Fruit fly (Drosophila melanogaster) whole organism, prepupa: Measurements from ENCODE around the gene BNIP3.

Experiments
- Blimp-1 ChIP-seq: fragments of 200-800 bp; sonication (Bioruptor generic); optimal IDR thresholded peaks from 3 replicates; lab custom pipeline; 2017; ENCODE audit warnings: missing biosample characterization, missing genetic modification characterization, mild to moderate bottlenecking, moderate library complexity, missing genetic modification reagents
- CG10631 ChIP-seq: fragments of 200-800 bp; sonication (Bioruptor generic); optimal IDR thresholded peaks from 2 replicates; lab custom pipeline; 2016; ENCODE audit warnings: missing biosample characterization, missing genetic modification characterization
- CG10669 ChIP-seq: fragments of 200-800 bp; sonication (Bioruptor generic); optimal IDR thresholded peaks from 3 replicates; lab custom pipeline; 2018; ENCODE audit warnings: missing biosample characterization, mild to moderate bottlenecking, missing genetic modification characterization, moderate library complexity
- CG11294 ChIP-seq: fragments of 200-800 bp; sonication (Bioruptor generic); IDR thresholded peaks from 2 replicates; pipeline ENCODE4 v1.3.6; 2022; ENCODE audit warnings: missing biosample characterization, missing genetic modification characterization
- CG11762 ChIP-seq: fragments of 200-800 bp; sonication (Bioruptor generic); optimal IDR thresholded peaks from 3 replicates; lab custom pipeline; 2016; ENCODE audit warnings: missing biosample characterization, missing genetic modification characterization; ENCODE audit not compliant: insufficient read depth
- CG11902 ChIP-seq: fragments of 200-800 bp; sonication (Bioruptor generic); optimal IDR thresholded peaks from 3 replicates; lab custom pipeline; 2016; ENCODE audit warnings: missing biosample characterization, missing genetic modification characterization
- CG15336 ChIP-seq: fragments of 200-800 bp; sonication (Bioruptor generic); IDR thresholded peaks from 2 replicates; pipeline ENCODE4 v1.3.6; 2022; ENCODE audit warnings: missing biosample characterization, missing genetic modification characterization
- CG1621 ChIP-seq: fragments of 200-800 bp; sonication (Bioruptor generic); optimal IDR thresholded peaks from 3 replicates; lab custom pipeline; 2018; ENCODE audit warnings: missing biosample characterization, mild to moderate bottlenecking, missing genetic modification characterization
- CG31627 ChIP-seq: fragments of 200-800 bp; sonication (Bioruptor generic); optimal IDR thresholded peaks from 3 replicates; lab custom pipeline; 2016; ENCODE audit warnings: missing biosample characterization, missing genetic modification characterization
- CG32006 ChIP-seq: fragments of 200-800 bp; sonication (Bioruptor generic); optimal IDR thresholded peaks from 3 replicates; lab custom pipeline; 2017; ENCODE audit warnings: missing biosample characterization, mild to moderate bottlenecking, missing genetic modification characterization
- CG34406 ChIP-seq: fragments of 200-800 bp; sonication (Bioruptor generic); optimal IDR thresholded peaks from 3 replicates; lab custom pipeline; 2016; ENCODE audit warnings: missing biosample characterization, missing genetic modification characterization
- CG3919 ChIP-seq: fragments of 200-800 bp; sonication (Bioruptor generic); optimal IDR thresholded peaks from 3 replicates; lab custom pipeline; 2016; ENCODE audit warnings: missing biosample characterization, missing genetic modification characterization
- CG6792 ChIP-seq: fragments of 200-800 bp; sonication (Bioruptor generic); optimal IDR thresholded peaks from 3 replicates; lab custom pipeline; 2016; ENCODE audit warnings: missing biosample characterization, missing genetic modification characterization
- CG6854 ChIP-seq: fragments of 200-800 bp; sonication (Bioruptor generic); optimal IDR thresholded peaks from 2 replicates; lab custom pipeline; 2017; ENCODE audit warnings: missing biosample characterization, mild to moderate bottlenecking, missing genetic modification characterization
- CG7368 ChIP-seq: fragments of 200-800 bp; sonication (Bioruptor generic); optimal IDR thresholded peaks from 3 replicates; lab custom pipeline; 2016; ENCODE audit warnings: missing biosample characterization, missing genetic modification characterization
- CG8119 ChIP-seq: fragments of 200-800 bp; sonication (Bioruptor generic); IDR thresholded peaks from 3 replicates; pipeline ENCODE4 v1.3.6; 2022; ENCODE audit warnings: missing biosample characterization, missing genetic modification characterization
- CG8319 ChIP-seq: fragments of 200-800 bp; sonication (Bioruptor generic); optimal IDR thresholded peaks from 3 replicates; lab custom pipeline; 2016; ENCODE audit warnings: missing biosample characterization, missing genetic modification characterization
- CG8632 ChIP-seq: fragments of 200-800 bp; sonication (Bioruptor generic); optimal IDR thresholded peaks from 3 replicates; lab custom pipeline; 2016; ENCODE audit warnings: missing biosample characterization, missing genetic modification characterization
- CG9139 ChIP-seq: fragments of 200-800 bp; sonication (Bioruptor generic); optimal IDR thresholded peaks from 3 replicates; lab custom pipeline; 2017; ENCODE audit warnings: missing biosample characterization, mild to moderate bottlenecking, missing genetic modification characterization
- Eip75B ChIP-seq: fragments of 200-800 bp; sonication (Bioruptor generic); optimal IDR thresholded peaks from 3 replicates; lab custom pipeline; 2016; ENCODE audit warnings: missing biosample characterization, missing genetic modification characterization
- Eip78C ChIP-seq: fragments of 200-800 bp; sonication (Bioruptor generic); peaks from one replicate; lab custom pipeline; 2016; ENCODE audit warnings: missing biosample characterization, missing genetic modification characterization
- Eip93F ChIP-seq: fragments of 200-800 bp; sonication (Bioruptor generic); optimal IDR thresholded peaks from 2 replicates; lab custom pipeline; 2016; ENCODE audit warnings: missing biosample characterization, mild to moderate bottlenecking, missing genetic modification characterization
- Ets96B ChIP-seq: fragments of 200-800 bp; optimal IDR thresholded peaks from 2 replicates; lab custom pipeline; 2019; ENCODE audit warnings: missing biosample characterization, mild to moderate bottlenecking, missing genetic modification characterization, moderate library complexity
- Gug ChIP-seq: fragments of 200-800 bp; sonication (Bioruptor generic); IDR thresholded peaks from 2 replicates; pipeline ENCODE4 v1.3.6; 2022; ENCODE audit warnings: missing biosample characterization, missing genetic modification characterization
- Hr38 ChIP-seq: sonication (Bioruptor generic); optimal IDR thresholded peaks from 2 replicates; lab custom pipeline; 2016; ENCODE audit warnings: missing biosample characterization, missing genetic modification characterization
- Hr4 ChIP-seq: fragments of 200-800 bp; sonication (Bioruptor generic); optimal IDR thresholded peaks from 3 replicates; lab custom pipeline; 2016; ENCODE audit warnings: missing biosample characterization, missing genetic modification characterization
- Lpt ChIP-seq: fragments of 200-800 bp; sonication (Bioruptor generic); optimal IDR thresholded peaks from 3 replicates; lab custom pipeline; 2016; ENCODE audit warnings: missing biosample characterization, missing genetic modification characterization
- Met ChIP-seq: fragments of 200-800 bp; sonication (Bioruptor generic); optimal IDR thresholded peaks from 3 replicates; lab custom pipeline; 2016; ENCODE audit warnings: missing biosample characterization, missing genetic modification characterization
- OdsH ChIP-seq: fragments of 200-800 bp; sonication (Bioruptor generic); optimal IDR thresholded peaks from 3 replicates; lab custom pipeline; 2016; ENCODE audit warnings: missing biosample characterization, missing genetic modification characterization
- Smox ChIP-seq: fragments of 200-800 bp; sonication (Bioruptor generic); optimal IDR thresholded peaks from 3 replicates; lab custom pipeline; 2016; ENCODE audit warnings: missing biosample characterization, missing genetic modification characterization
- Sox102F ChIP-seq: fragments of 200-800 bp; sonication (Bioruptor generic); optimal IDR thresholded peaks from 2 replicates; lab custom pipeline; 2016; ENCODE audit warnings: missing biosample characterization, mild to moderate bottlenecking, missing genetic modification characterization
- Sox14 ChIP-seq: fragments of 200-800 bp; sonication (Bioruptor generic); optimal IDR thresholded peaks from 3 replicates; lab custom pipeline; 2016; ENCODE audit warnings: missing biosample characterization, missing genetic modification characterization
- Sox15 ChIP-seq: fragments of 200-800 bp; sonication (Bioruptor generic); optimal IDR thresholded peaks from 3 replicates; lab custom pipeline; 2016; ENCODE audit warnings: missing biosample characterization, missing genetic modification characterization
- acj6 ChIP-seq: fragments of 200-800 bp; sonication (Bioruptor generic); optimal IDR thresholded peaks from 3 replicates; lab custom pipeline; 2016; ENCODE audit warnings: missing biosample characterization, missing genetic modification characterization
- dac ChIP-seq: fragments of 200-800 bp; sonication (Bioruptor generic); optimal IDR thresholded peaks from 2 replicates; lab custom pipeline; 2017; ENCODE audit warnings: missing biosample characterization, mild to moderate bottlenecking, missing genetic modification characterization
- eg ChIP-seq: fragments of 200-800 bp; sonication (Bioruptor generic); IDR thresholded peaks from 3 replicates; pipeline ENCODE4 v1.3.6; 2022; ENCODE audit warnings: missing biosample characterization, missing genetic modification characterization
- esn ChIP-seq: fragments of 200-800 bp; sonication (Bioruptor generic); optimal IDR thresholded peaks from 2 replicates; lab custom pipeline; 2016; ENCODE audit warnings: missing biosample characterization, mild to moderate bottlenecking, missing genetic modification characterization, moderate library complexity
- fd59A ChIP-seq: fragments of 200-800 bp; sonication (Bioruptor generic); optimal IDR thresholded peaks from 2 replicates; lab custom pipeline; 2017; ENCODE audit warnings: missing biosample characterization, mild to moderate bottlenecking, missing genetic modification characterization, missing genetic modification reagents
- fd85E ChIP-seq: fragments of 200-800 bp; sonication (Bioruptor generic); optimal IDR thresholded peaks from 3 replicates; lab custom pipeline; 2016; ENCODE audit warnings: missing biosample characterization, missing genetic modification characterization
- salr ChIP-seq, 2 experiments: fragments of 200-800 bp; sonication (Bioruptor generic); optimal IDR thresholded peaks; 3 replicates each; lab custom pipeline; 2016 to 2018; ENCODE audit warnings: missing biosample characterization in 2 of 2, missing genetic modification characterization in 2 of 2, mild to moderate bottlenecking in 1 of 2
- topi ChIP-seq: fragments of 200-800 bp; sonication (Bioruptor generic); optimal IDR thresholded peaks from 3 replicates; lab custom pipeline; 2016; ENCODE audit warnings: missing biosample characterization, missing genetic modification characterization
- vri ChIP-seq: fragments of 200-800 bp; sonication (Bioruptor generic); optimal IDR thresholded peaks from 3 replicates; lab custom pipeline; 2016; ENCODE audit warnings: missing biosample characterization, mild to moderate bottlenecking, missing genetic modification characterization

BNIP3 gene

dm6 chr3L:20508136-20508635 is 11.0 kb downstream of the BNIP3 start (continued):
- TF ChIP-seq CG11294 (peak; percentile 77), esn (peak; percentile 94), Sox15 (GFP tag; lab: Kevin White, UChicago) (peak; percentile 85), topi (GFP tag; lab: Kevin White, UChicago) (peak; percentile 94), CG32006 (GFP tag; lab: Kevin White, UChicago) (peak; percentile 89), CG8632 (peak; percentile 90), CG8319 (GFP tag; lab: Kevin White, UChicago) (peak; percentile 88), CG6854 (GFP tag; lab: Kevin White, UChicago) (peak; percentile 80), Hr4 (GFP tag; lab: Kevin White, UChicago) (peak; percentile 91), CG3919 (GFP tag; lab: Kevin White, UChicago) (peak; percentile 95), Eip93F (GFP tag; lab: Kevin White, UChicago) (peak; percentile 53), CG11762 (GFP tag; lab: Kevin White, UChicago) (peak; percentile 83), CG8119 (no peak; the same call in none of the 3 replicates), vri (GFP tag; lab: Kevin White, UChicago) (peak; percentile 92), Met (GFP tag; lab: Kevin White, UChicago) (peak; percentile 95), Sox14 (GFP tag; lab: Kevin White, UChicago) (peak; percentile 92), acj6 (peak; percentile 89), Smox (GFP tag; lab: Kevin White, UChicago) (peak; percentile 90), CG10669 (peak; percentile 91), CG1621 (tag; lab: Kevin White, UChicago) (peak; percentile 84), dac (peak; percentile 70), CG11902 (peak; percentile 98), fd85E (GFP tag; lab: Kevin White, UChicago) (peak; percentile 75), Eip75B (GFP tag; lab: Kevin White, UChicago) (peak; percentile 92), CG6792 (GFP tag; lab: Kevin White, UChicago) (peak; percentile 90), Sox102F (GFP tag; lab: Kevin White, UChicago) (peak; percentile 93), CG7368 (peak; percentile 88), CG10631 (GFP tag; lab: Kevin White, UChicago) (peak; percentile 93), CG31627 (peak; percentile 94), Lpt (GFP tag; lab: Kevin White, UChicago) (peak; percentile 85), OdsH (GFP tag; lab: Kevin White, UChicago) (peak; percentile 92)

dm6 chr3L:20507552-20507951 is 11.6 kb downstream of the BNIP3 start:
- TF ChIP-seq CG15336 (0 out of 2 replicates have a peak, but pooled peaks have one; percentile 18), eg (GFP tag; lab: Robert Waterston, UW) (no peak), Eip78C (GFP tag; lab: Kevin White, UChicago) (peak; percentile 70)

dm6 chr3L:20505732-20506131 is 13.5 kb downstream of the BNIP3 start, which contains the start of gene CG5078:
Gene CG5078 (plus strand): TSS chr3L:20506032.
- TF ChIP-seq Hr38 = no peak
- no peak for TF ChIP-seq CG9139 (GFP tag; lab: Kevin White, UChicago)
- TF ChIP-seq esn = no peak
- TF ChIP-seq Sox14 (GFP tag; lab: Kevin White, UChicago) = no peak
- TF ChIP-seq CG11762 (GFP tag; lab: Kevin White, UChicago) = no peak
- TF ChIP-seq Met (GFP tag; lab: Kevin White, UChicago) = no peak
- no peak for TF ChIP-seq topi (GFP tag; lab: Kevin White, UChicago)
- TF ChIP-seq Gug = no peak
- no peak for TF ChIP-seq CG34406 (GFP tag; lab: Kevin White, UChicago)
- no peak for TF ChIP-seq salr (GFP tag; optimal IDR thresholded peaks at IDR 0.05; lab: Kevin White, UChicago)
- no peak for TF ChIP-seq CG6854 (GFP tag; lab: Kevin White, UChicago)
- TF ChIP-seq CG15336 = no peak
- no peak for TF ChIP-seq vri (GFP tag; lab: Kevin White, UChicago)
- TF ChIP-seq fd59A (GFP tag; lab: Kevin White, UChicago) = no peak
- TF ChIP-seq Blimp-1 (GFP tag; lab: Kevin White, UChicago) = no peak
- no peak for TF ChIP-seq CG10669
- no peak for TF ChIP-seq Sox15 (GFP tag; lab: Kevin White, UChicago)
- no peak for TF ChIP-seq Ets96B (tag; lab: Kevin White, UChicago)
